Fruit fly (Drosophila melanogaster) whole organism, pupa: ENCODE results near the gene CG32110.

Experiments
- CG10348 ChIP-seq: fragments of 200-800 bp; sonication (Bioruptor generic); IDR thresholded peaks from 2 replicates; pipeline ENCODE4 v1.3.6; 2022; ENCODE audit warnings: missing biosample characterization, missing genetic modification characterization
- CG12605 ChIP-seq: fragments of 200-800 bp; sonication (Bioruptor generic); IDR thresholded peaks from 2 replicates; pipeline ENCODE4 v1.3.6; 2022; ENCODE audit warnings: missing biosample characterization, missing genetic modification characterization
- CG15710 ChIP-seq: fragments of 200-800 bp; sonication (Bioruptor generic); optimal IDR thresholded peaks from 2 replicates; lab custom pipeline; 2018; ENCODE audit warnings: missing biosample characterization, mild to moderate bottlenecking, missing genetic modification characterization, moderate library complexity
- CG17806 ChIP-seq: fragments of 200-800 bp; sonication (Bioruptor generic); optimal IDR thresholded peaks from 2 replicates; lab custom pipeline; 2018; ENCODE audit warnings: missing biosample characterization, mild to moderate bottlenecking, missing genetic modification characterization, moderate library complexity
- CG4496 ChIP-seq: fragments of 200-800 bp; sonication (Bioruptor generic); IDR thresholded peaks from 3 replicates; pipeline ENCODE4 v1.3.6; 2022; ENCODE audit warnings: missing biosample characterization, missing genetic modification characterization
- CG8159 ChIP-seq: fragments of 200-800 bp; sonication (Bioruptor generic); optimal IDR thresholded peaks from 3 replicates; lab custom pipeline; 2018; ENCODE audit warnings: missing biosample characterization, mild to moderate bottlenecking, missing genetic modification characterization, moderate library complexity
- CG8301 ChIP-seq: fragments of 200-800 bp; sonication (Bioruptor generic); optimal IDR thresholded peaks from 2 replicates; lab custom pipeline; 2018; ENCODE audit warnings: missing biosample characterization, mild to moderate bottlenecking, missing genetic modification characterization
- CG9948 ChIP-seq: fragments of 200-800 bp; sonication (Bioruptor generic); optimal IDR thresholded peaks from 2 replicates; lab custom pipeline; 2018; ENCODE audit warnings: missing biosample characterization, mild to moderate bottlenecking, missing genetic modification characterization, moderate library complexity
- D1 ChIP-seq: fragments of 200-800 bp; sonication (Bioruptor generic); optimal IDR thresholded peaks from 2 replicates; lab custom pipeline; 2018; ENCODE audit warnings: missing biosample characterization, mild to moderate bottlenecking, missing genetic modification characterization, moderate library complexity
- EcR ChIP-seq: fragments of 200-800 bp; sonication (Bioruptor generic); optimal IDR thresholded peaks from 3 replicates; lab custom pipeline; 2019; ENCODE audit warnings: missing biosample characterization, missing genetic modification characterization, mild to moderate bottlenecking, moderate library complexity, missing genetic modification reagents
- Pif1A ChIP-seq: fragments of 200-800 bp; sonication (Bioruptor generic); optimal IDR thresholded peaks from 3 replicates; lab custom pipeline; 2016; ENCODE audit warnings: missing biosample characterization, missing genetic modification characterization
- Snoo ChIP-seq: fragments of 200-800 bp; sonication (Bioruptor generic); optimal IDR thresholded peaks from 3 replicates; lab custom pipeline; 2017; ENCODE audit warnings: missing biosample characterization, mild to moderate bottlenecking, missing genetic modification characterization, inconsistent platforms
- gl ChIP-seq: fragments of 200-800 bp; sonication (Bioruptor generic); optimal IDR thresholded peaks from 2 replicates; lab custom pipeline; 2018; ENCODE audit warnings: missing biosample characterization, mild to moderate bottlenecking, missing genetic modification characterization

DNA sequence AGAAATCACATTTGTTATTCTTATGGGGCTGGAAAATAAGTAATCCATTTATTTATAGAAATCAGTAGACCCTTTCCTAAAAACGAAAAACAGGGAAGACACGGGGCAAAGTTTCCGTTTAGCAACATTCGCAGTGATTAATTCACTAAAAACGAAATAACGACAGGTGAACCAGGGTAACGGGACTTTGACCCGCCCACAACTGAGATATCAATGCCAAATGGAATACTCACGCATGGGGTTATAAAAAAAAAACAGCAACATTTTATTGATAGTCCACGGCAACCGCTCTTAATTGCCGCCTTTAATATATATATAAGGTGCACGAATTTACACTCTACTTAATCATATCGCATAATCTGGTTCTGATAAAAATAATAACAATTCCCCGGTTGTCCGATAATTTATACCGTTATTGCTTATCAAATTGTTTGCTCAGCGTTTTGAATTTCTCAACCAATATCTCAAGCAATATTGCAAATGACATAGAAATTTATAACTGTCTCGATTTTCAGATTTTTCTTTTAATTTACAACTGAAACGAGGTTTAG, 16.8 kb upstream of the CG32110 start:
- TF ChIP-seq CG10348 (GFP tag; lab: Robert Waterston, UW) (no peak), Snoo (no peak), CG15710 (tag; lab: Kevin White, UChicago) (no peak), CG8159 (no peak), EcR (GFP tag; lab: Kevin White, UChicago) (no peak), Pif1A (GFP tag; lab: Kevin White, UChicago) (no peak), CG4496 (GFP tag; lab: Robert Waterston, UW) (no peak), D1 (tag; lab: Kevin White, UChicago) (no peak), gl (tag; lab: Kevin White, UChicago) (no peak), CG12605 (no peak), CG8301 (tag; lab: Kevin White, UChicago) (no peak), CG17806 (tag; lab: Kevin White, UChicago) (no peak), CG9948 (tag; lab: Kevin White, UChicago) (no peak)
